Worm (Caenorhabditis elegans) whole organism, early embryonic: ENCODE data around the gene puf-8.

Experiments used
- B0310.2 ChIP-seq: sonication (generic microtip); optimal IDR thresholded peaks from 2 replicates; lab custom pipeline; 2016; ENCODE audit warnings: mild to moderate bottlenecking, missing genetic modification characterization, missing compliant biosample characterization
- F13C5.2 ChIP-seq: sonication (generic microtip); optimal IDR thresholded peaks from 2 replicates; lab custom pipeline; 2017; ENCODE audit warnings: mild to moderate bottlenecking, missing genetic modification characterization, inconsistent platforms, missing compliant biosample characterization
- aly-1 ChIP-seq: sonication (generic microtip); optimal IDR thresholded peaks from 2 replicates; lab custom pipeline; 2016; ENCODE audit warnings: missing genetic modification characterization, missing compliant biosample characterization
- ama-1 ChIP-seq: fragments of 150-350 bp; optimal IDR thresholded peaks from 2 replicates; lab custom pipeline; 2014
- ceh-13 ChIP-seq: fragments of 200-800 bp; sonication (Bioruptor generic); optimal IDR thresholded peaks from 2 replicates; lab custom pipeline; 2018; ENCODE audit warnings: mild to moderate bottlenecking, missing genetic modification characterization, missing compliant biosample characterization
- ceh-36 ChIP-seq: sonication (generic microtip); optimal IDR thresholded peaks from 2 replicates; lab custom pipeline; 2016; ENCODE audit warnings: missing genetic modification characterization, inconsistent platforms, missing compliant biosample characterization
- ets-7 ChIP-seq: sonication (generic microtip); optimal IDR thresholded peaks from 2 replicates; lab custom pipeline; 2016; ENCODE audit warnings: missing genotype, missing genetic modification characterization, missing compliant biosample characterization
- flt-1 ChIP-seq: fragments of 200-800 bp; sonication (Bioruptor generic); IDR thresholded peaks from 2 replicates; pipeline ENCODE4 v1.3.6; 2022; ENCODE audit warnings: missing genetic modification characterization, missing compliant biosample characterization
- hmbx-1 ChIP-seq: sonication (generic microtip); optimal IDR thresholded peaks from 2 replicates; lab custom pipeline; 2016; ENCODE audit warnings: mild to moderate bottlenecking, missing genetic modification characterization, missing compliant biosample characterization
- hmg-4 ChIP-seq: fragments of 200-800 bp; sonication (Bioruptor generic); optimal IDR thresholded peaks from 2 replicates; lab custom pipeline; 2018; ENCODE audit warnings: mild to moderate bottlenecking, missing genetic modification characterization, missing compliant biosample characterization
- hnd-1 ChIP-seq: sonication (generic microtip); optimal IDR thresholded peaks from 2 replicates; lab custom pipeline; 2016; ENCODE audit warnings: missing genetic modification characterization, missing compliant biosample characterization
- pes-1 ChIP-seq: fragments of 200-800 bp; sonication (Bioruptor generic); IDR thresholded peaks from 2 replicates; pipeline ENCODE4 v1.3.6; 2022; ENCODE audit warnings: missing genetic modification reagents, missing genetic modification characterization, missing compliant biosample characterization
- scrt-1 ChIP-seq: fragments of 200-800 bp; sonication (Bioruptor generic); IDR thresholded peaks from 2 replicates; pipeline ENCODE4 v1.3.6; 2022; ENCODE audit warnings: missing genetic modification characterization, missing compliant biosample characterization
- sea-1 ChIP-seq: fragments of 200-800 bp; sonication (Bioruptor generic); conservative IDR thresholded peaks from 2 replicates; pipeline ENCODE4 v1.3.6; 2022; ENCODE audit warnings: missing genetic modification characterization, missing compliant biosample characterization
- tbx-11 ChIP-seq: fragments of 200-800 bp; sonication (Bioruptor generic); IDR thresholded peaks from 2 replicates; pipeline ENCODE4 v1.3.6; 2022; ENCODE audit warnings: missing genetic modification characterization, missing compliant biosample characterization
- tbx-37 ChIP-seq: fragments of 200-800 bp; sonication (Bioruptor generic); conservative IDR thresholded peaks from 2 replicates; pipeline ENCODE4 v1.3.6; 2022; ENCODE audit warnings: missing genetic modification reagents, missing genetic modification characterization, missing compliant biosample characterization
- tra-4 ChIP-seq: sonication (generic microtip); optimal IDR thresholded peaks from 2 replicates; lab custom pipeline; 2017; ENCODE audit warnings: missing genetic modification characterization, missing compliant biosample characterization

puf-8 gene

DNA sequence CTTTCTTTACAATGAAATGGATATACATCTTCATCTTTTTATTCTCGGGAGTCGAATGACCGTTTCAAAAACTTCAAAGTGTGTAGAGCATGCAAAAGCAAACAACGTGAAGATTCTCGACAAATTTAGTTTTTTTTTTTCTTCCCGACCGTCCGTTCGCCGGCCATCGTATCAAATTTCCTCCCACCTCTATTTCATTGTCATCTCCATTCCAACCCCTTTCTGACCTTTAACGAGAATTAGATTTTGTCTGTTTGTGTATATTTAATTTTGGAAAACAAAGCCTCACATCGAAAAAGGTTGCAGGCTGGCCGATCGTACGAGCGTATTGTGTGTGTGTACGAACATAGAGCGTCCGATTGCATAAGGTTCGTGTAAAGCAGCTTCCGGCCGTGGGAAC lies 995 bp upstream of the puf-8 start, which contains the start of gene C30G12.1:
TSS of gene C30G12.1 (plus strand) at position 301 of the 400 bp plus-strand sequence.
- TF ChIP-seq tbx-37 (GFP tag; lab: Robert Waterston, UW) (no peak), scrt-1 (GFP tag; lab: Robert Waterston, UW) (no peak), tbx-11 (GFP tag; lab: Robert Waterston, UW) (no peak), flt-1 (GFP tag; lab: Robert Waterston, UW) (no peak), pes-1 (no peak), sea-1 (GFP tag; lab: Robert Waterston, UW) (no peak), B0310.2 (no peak), hnd-1 (no peak), ama-1 (lab: Kevin White, UChicago) (no peak), ceh-13 (GFP tag; lab: Kevin White, UChicago) (no peak), tra-4 (tag; lab: Kevin White, UChicago) (no peak), hmbx-1 (tag; lab: Kevin White, UChicago) (no peak), hmg-4 (GFP tag; lab: Kevin White, UChicago) (no peak), ceh-36 (tag; lab: Kevin White, UChicago) (no peak), F13C5.2 (tag; lab: Kevin White, UChicago) (no peak)

DNA sequence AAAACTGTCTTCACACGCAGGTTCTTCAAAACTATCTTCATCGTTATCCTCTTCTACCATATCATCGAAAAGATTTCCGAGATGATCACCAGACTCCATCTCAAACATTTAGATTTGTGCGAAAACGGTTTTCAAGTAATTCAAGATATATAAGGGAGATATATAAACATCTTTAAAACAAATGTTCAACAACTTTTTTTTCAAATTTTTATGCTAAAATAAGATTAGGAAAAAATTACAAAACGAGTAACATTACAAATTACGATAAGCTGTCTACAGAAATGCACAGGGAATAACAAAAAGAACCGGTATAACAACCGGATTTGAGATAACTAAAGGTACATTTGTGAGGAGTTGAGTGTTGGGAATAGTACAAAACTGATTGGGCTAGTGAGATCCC lies 2.1 kb downstream of the puf-8 start, which contains the start of gene C30G12.6:
TSS of gene C30G12.6 (minus strand) at position 101 of the 400 bp plus-strand sequence.
- TF ChIP-seq tbx-37 (GFP tag; lab: Robert Waterston, UW) = no peak
- TF ChIP-seq tra-4 (tag; lab: Kevin White, UChicago) = no peak
- no peak for TF ChIP-seq hnd-1
- TF ChIP-seq ceh-36 (tag; lab: Kevin White, UChicago) = no peak
- no peak for TF ChIP-seq flt-1 (GFP tag; lab: Robert Waterston, UW)
- no peak for TF ChIP-seq F13C5.2 (tag; lab: Kevin White, UChicago)
- no peak for TF ChIP-seq ets-7 (tag; lab: Kevin White, UChicago)
- no peak for TF ChIP-seq scrt-1 (GFP tag; lab: Robert Waterston, UW)
- no peak for TF ChIP-seq B0310.2
- TF ChIP-seq hmbx-1 (tag; lab: Kevin White, UChicago) = no peak
- no peak for TF ChIP-seq sea-1 (GFP tag; lab: Robert Waterston, UW)
- TF ChIP-seq pes-1 = no peak
- TF ChIP-seq tbx-11 (GFP tag; lab: Robert Waterston, UW) = no peak
- TF ChIP-seq ama-1 (lab: Kevin White, UChicago) = no peak
- no peak for TF ChIP-seq aly-1
- TF ChIP-seq ceh-13 (GFP tag; lab: Kevin White, UChicago) = no peak
- TF ChIP-seq hmg-4 (GFP tag; lab: Kevin White, UChicago) = no peak

ce11 chrII:7289923-7290476 lies 8.0 kb downstream of the puf-8 start, which contains the start of gene C30G12.2:
TSS of gene C30G12.2 (plus strand) at chrII:7290426.
- TF ChIP-seq ama-1 (lab: Kevin White, UChicago) = no peak
- TF ChIP-seq hnd-1 = no peak
- TF ChIP-seq hmg-4 (GFP tag; lab: Kevin White, UChicago) = no peak
- TF ChIP-seq scrt-1 (GFP tag; lab: Robert Waterston, UW) = no peak
- no peak for TF ChIP-seq tbx-37 (GFP tag; lab: Robert Waterston, UW)
- no peak for TF ChIP-seq tbx-11 (GFP tag; lab: Robert Waterston, UW)
- no peak for TF ChIP-seq flt-1 (GFP tag; lab: Robert Waterston, UW)
- TF ChIP-seq F13C5.2 (tag; lab: Kevin White, UChicago) = no peak

DNA sequence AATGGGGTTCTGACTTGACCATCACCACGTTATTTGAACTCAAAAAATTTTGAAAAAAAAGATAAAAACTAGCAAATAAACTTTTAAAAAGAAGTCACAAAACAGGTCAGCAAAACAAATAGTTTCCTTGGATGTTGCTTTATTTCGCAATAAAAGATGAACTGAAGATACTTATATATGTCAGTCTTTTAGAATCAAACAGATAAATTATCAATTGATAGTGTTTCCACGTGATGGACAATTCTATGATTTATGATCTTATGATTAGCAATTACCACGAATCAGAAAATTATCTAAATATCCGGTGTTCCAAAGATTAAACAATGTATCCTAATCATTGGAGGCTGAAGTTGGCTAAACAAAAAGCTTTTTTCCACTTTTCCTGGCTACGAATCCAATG lies 10.3 kb downstream of the puf-8 start:
- TF ChIP-seq tbx-37 (GFP tag; lab: Robert Waterston, UW) (no peak), tbx-11 (GFP tag; lab: Robert Waterston, UW) (no peak), sea-1 (GFP tag; lab: Robert Waterston, UW) (no peak), ceh-36 (tag; lab: Kevin White, UChicago) (no peak), flt-1 (GFP tag; lab: Robert Waterston, UW) (no peak), aly-1 (no peak), scrt-1 (GFP tag; lab: Robert Waterston, UW) (no peak), ets-7 (tag; lab: Kevin White, UChicago) (no peak), hnd-1 (no peak), ama-1 (lab: Kevin White, UChicago) (no peak), hmbx-1 (tag; lab: Kevin White, UChicago) (no peak), B0310.2 (no peak), tra-4 (tag; lab: Kevin White, UChicago) (no peak), F13C5.2 (tag; lab: Kevin White, UChicago) (no peak), hmg-4 (GFP tag; lab: Kevin White, UChicago) (no peak), pes-1 (no peak), ceh-13 (GFP tag; lab: Kevin White, UChicago) (no peak)

ce11 chrII:7287140-7287539 lies 10.9 kb downstream of the puf-8 start:
- no peak for TF ChIP-seq ama-1 (lab: Kevin White, UChicago)
- no peak for TF ChIP-seq tbx-37 (GFP tag; lab: Robert Waterston, UW)
- no peak for TF ChIP-seq flt-1 (GFP tag; lab: Robert Waterston, UW)
- no peak for TF ChIP-seq tbx-11 (GFP tag; lab: Robert Waterston, UW)
- TF ChIP-seq tra-4 (tag; lab: Kevin White, UChicago) = no peak
- no peak for TF ChIP-seq B0310.2
- TF ChIP-seq ets-7 (tag; lab: Kevin White, UChicago) = no peak
- no peak for TF ChIP-seq hmbx-1 (tag; lab: Kevin White, UChicago)
- TF ChIP-seq ceh-36 (tag; lab: Kevin White, UChicago) = no peak
- TF ChIP-seq sea-1 (GFP tag; lab: Robert Waterston, UW) = no peak
- TF ChIP-seq hmg-4 (GFP tag; lab: Kevin White, UChicago) = no peak
- no peak for TF ChIP-seq pes-1
- no peak for TF ChIP-seq hnd-1
- TF ChIP-seq aly-1 = no peak
- TF ChIP-seq ceh-13 (GFP tag; lab: Kevin White, UChicago) = no peak
- no peak for TF ChIP-seq scrt-1 (GFP tag; lab: Robert Waterston, UW)
- TF ChIP-seq F13C5.2 (tag; lab: Kevin White, UChicago) = no peak

- TF ChIP-seq hnd-1 (no peak), aly-1 (no peak), ceh-13 (GFP tag; lab: Kevin White, UChicago) (no peak), tbx-11 (GFP tag; lab: Robert Waterston, UW) (no peak), ets-7 (tag; lab: Kevin White, UChicago) (no peak), flt-1 (GFP tag; lab: Robert Waterston, UW) (no peak), hmbx-1 (tag; lab: Kevin White, UChicago) (no peak), hmg-4 (GFP tag; lab: Kevin White, UChicago) (no peak), tra-4 (tag; lab: Kevin White, UChicago) (no peak), ceh-36 (tag; lab: Kevin White, UChicago) (no peak)
Observed at ce11 chrII:7283063-7283462, 15.0 kb downstream of the puf-8 start.
